Worm (Caenorhabditis elegans) whole organism, midembryonic: ENCODE data around the gene F28G4.3.

Source experiments
- T22C8.4 ChIP-seq: fragments of 200-800 bp; sonication (Bioruptor generic); IDR thresholded peaks from 2 replicates; pipeline ENCODE4 v1.3.6; 2022; ENCODE audit warnings: missing genetic modification characterization, missing compliant biosample characterization
- cog-1 ChIP-seq: sonication (generic microtip); optimal IDR thresholded peaks from 2 replicates; lab custom pipeline; 2016; ENCODE audit warnings: missing genetic modification characterization, missing compliant biosample characterization
- flt-1 ChIP-seq: fragments of 200-800 bp; sonication (Bioruptor generic); IDR thresholded peaks from 2 replicates; pipeline ENCODE4 v1.3.6; 2022; ENCODE audit warnings: missing genetic modification characterization, missing compliant biosample characterization
- klf-2 ChIP-seq: fragments of 200-800 bp; sonication (Bioruptor generic); conservative IDR thresholded peaks from 2 replicates; pipeline ENCODE4 v1.3.6; 2022; ENCODE audit warnings: missing genetic modification reagents, missing genetic modification characterization, missing compliant biosample characterization
- med-1 ChIP-seq: sonication (generic microtip); optimal IDR thresholded peaks from 2 replicates; lab custom pipeline; 2017; ENCODE audit warnings: missing genetic modification characterization, mild to moderate bottlenecking, missing compliant biosample characterization, antibody characterized with exemption, missing genetic modification reagents; ENCODE audit not compliant: insufficient read depth
- ref-1 ChIP-seq: fragments of 200-800 bp; sonication (Bioruptor generic); conservative IDR thresholded peaks from 2 replicates; pipeline ENCODE4 v1.3.6; 2022; ENCODE audit warnings: missing genetic modification reagents, missing genetic modification characterization, missing compliant biosample characterization
- tab-1 ChIP-seq: fragments of 200-800 bp; sonication (Bioruptor generic); IDR thresholded peaks from 2 replicates; pipeline ENCODE4 v1.3.6; 2022; ENCODE audit warnings: missing genetic modification characterization, missing compliant biosample characterization
- ztf-23 ChIP-seq: fragments of 200-800 bp; sonication (Bioruptor generic); IDR thresholded peaks from 2 replicates; pipeline ENCODE4 v1.3.6; 2022; ENCODE audit warnings: missing genetic modification reagents, missing genetic modification characterization, missing compliant biosample characterization
- ztf-29 ChIP-seq: fragments of 200-800 bp; sonication (Bioruptor generic); IDR thresholded peaks from 2 replicates; pipeline ENCODE4 v1.3.6; 2022; ENCODE audit warnings: missing genetic modification reagents, missing genetic modification characterization, missing compliant biosample characterization

Gene F28G4.3

DNA sequence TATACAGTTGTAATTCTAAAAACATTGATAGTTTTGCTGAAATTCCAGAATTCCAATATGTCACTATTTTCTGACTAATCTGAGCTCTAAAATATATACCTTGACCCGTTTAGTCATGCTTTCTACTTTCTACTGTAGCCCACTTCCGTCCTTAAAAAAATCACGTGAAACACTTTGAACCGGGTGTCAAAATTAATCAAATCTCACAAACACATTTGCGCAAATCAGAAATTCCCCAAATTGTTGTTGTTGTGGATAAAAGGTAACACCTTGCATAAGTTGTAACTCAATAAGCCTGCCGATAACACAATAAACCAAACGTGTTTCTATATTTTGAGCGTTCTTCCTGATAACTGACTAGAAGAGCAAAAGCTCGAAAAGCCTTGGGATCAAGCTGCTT lies 19.7 kb upstream of the F28G4.3 start, which contains the start of gene srxa-7:
srxa-7 (plus strand) TSS at position 301 of the 400 bp plus-strand sequence.
- TF ChIP-seq med-1 (GFP tag; lab: Kevin White, UChicago) (no peak), T22C8.4 (no peak), cog-1 (tag; lab: Kevin White, UChicago) (no peak), ztf-23 (GFP tag; lab: Robert Waterston, UW) (no peak), ref-1 (GFP tag; lab: Robert Waterston, UW) (no peak), flt-1 (GFP tag; lab: Robert Waterston, UW) (no peak), ztf-29 (GFP tag; lab: Robert Waterston, UW) (no peak), klf-2 (GFP tag; lab: Robert Waterston, UW) (no peak), tab-1 (GFP tag; lab: Robert Waterston, UW) (no peak)

ce11 chrV:16302439-16302838 lies 14.9 kb upstream of the F28G4.3 start, which contains the start of the genes C31A11.13 and oac-6:
Gene C31A11.13, minus strand, starts transcription at chrV:16302551.
Gene oac-6, plus strand, starts transcription at chrV:16302717.
- TF ChIP-seq ztf-29 (GFP tag; lab: Robert Waterston, UW) (no peak), med-1 (GFP tag; lab: Kevin White, UChicago) (no peak), cog-1 (tag; lab: Kevin White, UChicago) (no peak), tab-1 (GFP tag; lab: Robert Waterston, UW) (no peak)

- no peak for TF ChIP-seq klf-2 (GFP tag; lab: Robert Waterston, UW)
- no peak for TF ChIP-seq flt-1 (GFP tag; lab: Robert Waterston, UW)
- TF ChIP-seq ztf-23 (GFP tag; lab: Robert Waterston, UW), result no peak
- TF ChIP-seq cog-1 (tag; lab: Kevin White, UChicago), result no peak
- TF ChIP-seq ztf-29 (GFP tag; lab: Robert Waterston, UW), result no peak
- TF ChIP-seq tab-1 (GFP tag; lab: Robert Waterston, UW), result no peak
- TF ChIP-seq T22C8.4, result no peak
- no peak for TF ChIP-seq ref-1 (GFP tag; lab: Robert Waterston, UW)
Measured at ce11 chrV:16300276-16300675, 12.8 kb upstream of the F28G4.3 start, which contains the start of gene srbc-82. Gene srbc-82, plus strand, starts transcription at chrV:16300576.

DNA sequence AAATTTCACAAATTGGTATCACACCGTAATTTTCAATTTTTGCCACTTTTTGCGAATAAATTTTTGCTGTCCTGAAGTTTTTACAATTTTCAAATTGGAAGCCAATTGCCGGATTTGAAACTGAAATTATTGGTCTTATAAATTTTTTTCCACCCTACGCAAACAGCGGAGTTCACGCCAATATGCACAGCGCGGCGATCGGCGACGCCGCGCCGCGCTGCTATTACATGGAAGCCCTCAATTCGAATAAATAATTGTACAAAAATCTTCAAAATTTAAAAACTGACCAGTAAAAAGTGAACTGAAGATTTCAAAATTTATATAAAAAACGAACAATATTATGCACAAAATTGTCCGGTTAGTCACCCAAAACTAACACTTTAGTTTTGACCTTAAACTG lies 12.3 kb upstream of the F28G4.3 start:
- no peak for TF ChIP-seq klf-2 (GFP tag; lab: Robert Waterston, UW)
- TF ChIP-seq ztf-23 (GFP tag; lab: Robert Waterston, UW), result no peak
- TF ChIP-seq med-1 (GFP tag; lab: Kevin White, UChicago), result no peak
- TF ChIP-seq tab-1 (GFP tag; lab: Robert Waterston, UW), result no peak
- TF ChIP-seq ztf-29 (GFP tag; lab: Robert Waterston, UW), result no peak
- TF ChIP-seq T22C8.4, result no peak
- TF ChIP-seq flt-1 (GFP tag; lab: Robert Waterston, UW), result no peak
- TF ChIP-seq cog-1 (tag; lab: Kevin White, UChicago), result no peak
- TF ChIP-seq ref-1 (GFP tag; lab: Robert Waterston, UW), result no peak

- TF ChIP-seq flt-1 (GFP tag; lab: Robert Waterston, UW) (no peak), T22C8.4 (no peak), ztf-23 (GFP tag; lab: Robert Waterston, UW) (no peak), ztf-29 (GFP tag; lab: Robert Waterston, UW) (no peak), tab-1 (GFP tag; lab: Robert Waterston, UW) (no peak), med-1 (GFP tag; lab: Kevin White, UChicago) (no peak), ref-1 (GFP tag; lab: Robert Waterston, UW) (no peak), klf-2 (GFP tag; lab: Robert Waterston, UW) (no peak), cog-1 (tag; lab: Kevin White, UChicago) (no peak)
Measured at ce11 chrV:16298669-16299068, 11.2 kb upstream of the F28G4.3 start, which contains the start of gene srbc-84. Gene srbc-84, plus strand, starts transcription at chrV:16298969.

DNA sequence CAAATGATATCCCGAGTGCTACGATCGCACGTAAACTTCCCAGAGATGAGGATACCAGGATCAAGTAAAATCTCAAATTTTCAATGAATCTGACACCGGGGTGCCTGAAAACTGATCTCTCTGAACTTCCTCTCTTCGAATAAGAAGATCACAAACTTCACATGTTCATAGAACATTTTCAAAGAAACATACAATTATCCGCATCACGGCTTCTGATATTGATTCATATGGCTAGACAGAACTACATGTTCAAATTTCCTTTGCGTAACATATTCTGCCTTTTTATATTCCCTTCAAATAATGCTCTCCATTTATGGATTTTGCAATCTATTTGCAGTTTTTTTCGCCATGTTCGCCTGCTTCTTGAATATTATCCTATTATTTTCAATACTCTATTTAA lies 9.6 kb upstream of the F28G4.3 start, which contains the start of gene srbc-83:
srbc-83 (plus strand) TSS at position 301 of the 400 bp plus-strand sequence.
- TF ChIP-seq T22C8.4, result no peak
- TF ChIP-seq ref-1 (GFP tag; lab: Robert Waterston, UW), result no peak
- no peak for TF ChIP-seq tab-1 (GFP tag; lab: Robert Waterston, UW)
- TF ChIP-seq ztf-29 (GFP tag; lab: Robert Waterston, UW), result no peak
- no peak for TF ChIP-seq cog-1 (tag; lab: Kevin White, UChicago)
- no peak for TF ChIP-seq klf-2 (GFP tag; lab: Robert Waterston, UW)
- TF ChIP-seq ztf-23 (GFP tag; lab: Robert Waterston, UW), result no peak
- TF ChIP-seq flt-1 (GFP tag; lab: Robert Waterston, UW), result no peak
- TF ChIP-seq med-1 (GFP tag; lab: Kevin White, UChicago), result no peak

DNA sequence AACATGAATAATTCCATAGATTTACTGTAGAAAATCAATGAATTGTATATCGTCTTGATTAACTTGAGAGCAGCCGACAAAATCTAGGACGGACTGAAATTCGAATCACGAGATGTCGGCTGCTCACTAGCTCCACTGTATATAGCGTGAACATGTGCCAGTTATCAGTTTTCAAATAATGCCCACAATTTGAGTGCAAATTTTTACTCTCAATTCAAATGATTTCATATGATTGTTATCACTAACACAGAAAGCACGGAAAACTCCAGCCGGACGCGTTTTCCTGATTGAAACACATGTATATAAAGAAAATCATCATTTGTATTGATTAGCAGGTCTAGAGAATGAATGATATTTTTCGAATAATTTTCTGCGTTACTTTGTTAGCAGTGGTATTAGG lies 4.9 kb upstream of the F28G4.3 start, which contains the start of gene oac-5:
oac-5 (plus strand) TSS at position 301 of the 400 bp plus-strand sequence.
- TF ChIP-seq klf-2 (GFP tag; lab: Robert Waterston, UW) (no peak), cog-1 (tag; lab: Kevin White, UChicago) (no peak), flt-1 (GFP tag; lab: Robert Waterston, UW) (no peak), T22C8.4 (no peak), med-1 (GFP tag; lab: Kevin White, UChicago) (no peak), ref-1 (GFP tag; lab: Robert Waterston, UW) (no peak), tab-1 (GFP tag; lab: Robert Waterston, UW) (no peak), ztf-23 (GFP tag; lab: Robert Waterston, UW) (no peak), ztf-29 (GFP tag; lab: Robert Waterston, UW) (no peak)

DNA sequence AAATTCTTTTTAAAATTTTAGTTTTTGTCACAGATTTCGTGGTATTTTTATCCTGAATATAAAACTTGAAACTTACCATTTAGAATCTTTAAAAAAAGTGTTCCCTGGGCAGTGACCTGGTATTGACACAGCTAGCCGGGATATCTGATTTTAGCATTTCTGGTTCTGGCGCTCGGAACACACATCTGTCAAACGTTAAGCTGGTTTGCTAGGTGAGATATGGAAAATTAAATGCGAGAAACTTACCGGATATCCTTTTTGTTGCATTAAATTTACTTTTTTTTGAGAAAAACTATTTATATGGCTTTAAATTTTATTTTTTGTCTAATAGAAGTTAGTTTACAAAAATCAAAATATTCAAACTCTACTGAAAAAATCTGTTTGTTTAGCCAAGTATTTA lies 1.7 kb downstream of the F28G4.3 start, which contains the start of gene F28G4.4:
F28G4.4 (minus strand) TSS at position 101 of the 400 bp plus-strand sequence.
- TF ChIP-seq tab-1 (GFP tag; lab: Robert Waterston, UW) (no peak), med-1 (GFP tag; lab: Kevin White, UChicago) (no peak), cog-1 (tag; lab: Kevin White, UChicago) (no peak), ztf-29 (GFP tag; lab: Robert Waterston, UW) (no peak), ztf-23 (GFP tag; lab: Robert Waterston, UW) (no peak), klf-2 (GFP tag; lab: Robert Waterston, UW) (no peak), flt-1 (GFP tag; lab: Robert Waterston, UW) (no peak), ref-1 (GFP tag; lab: Robert Waterston, UW) (no peak), T22C8.4 (no peak)

DNA sequence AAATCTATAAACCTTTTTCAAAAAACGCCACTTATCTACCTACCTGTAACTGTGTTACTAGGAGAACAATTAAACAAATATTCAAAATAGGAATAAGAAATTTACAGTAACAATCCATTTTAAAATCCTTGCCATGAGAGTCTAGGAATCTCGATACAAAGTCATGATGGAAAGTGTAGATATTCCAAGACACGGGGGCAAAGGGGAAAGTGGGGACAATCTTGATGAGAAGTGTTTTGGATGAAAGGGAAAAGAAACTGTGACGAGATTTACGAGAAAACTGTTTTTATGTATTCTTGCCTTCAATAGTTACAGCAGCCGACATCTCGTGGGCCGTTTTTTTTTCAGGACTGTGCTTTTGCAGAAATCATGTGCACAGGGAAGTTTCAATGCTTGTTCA lies 5.4 kb downstream of the F28G4.3 start, which contains the start of gene F28G4.2:
F28G4.2 (minus strand) TSS at position 175 of the 400 bp plus-strand sequence.
- TF ChIP-seq tab-1 (GFP tag; lab: Robert Waterston, UW) (no peak), ztf-23 (GFP tag; lab: Robert Waterston, UW) (no peak), med-1 (GFP tag; lab: Kevin White, UChicago) (no peak), ztf-29 (GFP tag; lab: Robert Waterston, UW) (no peak), klf-2 (GFP tag; lab: Robert Waterston, UW) (no peak)
